Worm (Caenorhabditis elegans): ENCODE data around the gene cdd-1.
A peak's percentile ranks its signal among the peaks of the same experiment; 100 is the strongest.

DNA sequence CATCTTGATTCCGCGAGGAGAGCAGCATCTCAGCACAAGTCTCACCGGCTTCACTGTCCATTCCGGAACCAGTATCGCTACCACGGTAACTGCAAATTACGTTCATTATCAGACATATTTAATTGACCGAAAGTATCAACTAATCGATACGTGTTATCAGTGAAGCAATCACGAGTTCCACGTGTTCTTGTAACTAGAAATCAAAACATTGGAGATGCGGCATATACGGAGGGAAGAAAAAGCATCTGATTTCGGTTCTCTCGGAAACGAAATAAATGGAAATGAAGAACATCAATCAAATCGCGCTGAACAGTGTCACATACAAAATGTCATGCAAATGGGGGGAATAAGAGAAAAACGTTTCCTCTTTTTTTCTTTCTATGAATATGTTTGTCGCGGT, 17.7 kb downstream of the cdd-1 start:
- TF ChIP-seq nhr-237 (tag; optimal IDR thresholded peaks at IDR 0.05), result no peak
- no peak for TF ChIP-seq zag-1 (tag; optimal IDR thresholded peaks at IDR 0.05)
- peak; percentile 56 for TF ChIP-seq elt-2 (tag; optimal IDR thresholded peaks at IDR 0.05)
- TF ChIP-seq nhr-76 (tag; optimal IDR thresholded peaks at IDR 0.05), result no peak
- no peak for TF ChIP-seq lin-15B (tag; optimal IDR thresholded peaks at IDR 0.05)
- TF ChIP-seq tbx-2 (tag; optimal IDR thresholded peaks at IDR 0.05), result no peak
- no peak for TF ChIP-seq snpc-4 (tag; optimal IDR thresholded peaks at IDR 0.05)
- no peak for TF ChIP-seq sea-2 (GFP tag; optimal IDR thresholded peaks at IDR 0.05)
- no peak for TF ChIP-seq nhr-28 (tag; optimal IDR thresholded peaks at IDR 0.05)

Measured in whole organism, L3 larva.